Worm (Caenorhabditis elegans): ENCODE data around the gene clp-7.
A peak's percentile ranks its signal among the peaks of the same experiment; 100 is the strongest.

Gene clp-7

ce11 chrIV:1445920-1446319 lies at the start of gene clp-7:
Gene clp-7 (minus strand): TSS chrIV:1445966.
- peak; percentile 22 for TF ChIP-seq hlh-1 (tag; optimal IDR thresholded peaks at IDR 0.05)
- TF ChIP-seq pha-4 (tag; optimal IDR thresholded peaks at IDR 0.05): no peak

DNA sequence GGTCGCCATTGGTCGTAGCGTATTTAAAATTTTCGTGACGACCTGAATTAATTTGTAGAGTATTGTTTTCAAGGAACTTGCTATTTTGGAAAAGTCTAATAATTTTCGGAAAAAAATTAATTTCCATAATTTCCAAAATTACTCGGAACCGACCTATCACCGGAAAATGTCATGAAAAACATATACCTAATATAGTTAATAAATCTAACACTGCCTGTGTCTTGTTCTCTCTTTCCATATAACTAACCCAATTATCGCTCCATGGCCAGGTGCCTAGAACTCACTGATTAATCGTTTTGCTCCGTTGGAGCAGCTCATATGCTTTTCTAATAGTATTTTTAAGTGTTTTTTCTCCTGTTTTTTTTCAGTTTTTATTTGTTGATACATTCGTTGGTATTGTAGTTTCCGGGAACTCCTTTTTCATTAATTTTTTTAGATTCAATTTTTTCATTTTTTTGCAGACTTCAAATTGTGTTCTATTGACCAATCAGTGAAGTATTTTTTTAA lies 39.3 kb upstream of the clp-7 start, which contains the start of gene Y77E11A.16:
TSS of gene Y77E11A.16 (plus strand) at position 457 of the 507 bp plus-strand sequence.
- no peak for TF ChIP-seq unc-62 (GFP tag; optimal IDR thresholded peaks at IDR 0.05)
- TF ChIP-seq cnd-1 (tag; optimal IDR thresholded peaks at IDR 0.05): no peak
- no peak for TF ChIP-seq ces-1 (GFP tag; optimal IDR thresholded peaks at IDR 0.05)
- TF ChIP-seq unc-120 (tag; optimal IDR thresholded peaks at IDR 0.05; ENCODE audit: poor library complexity, severe bottlenecking): no peak
- TF ChIP-seq sptf-1 (tag; optimal IDR thresholded peaks at IDR 0.05): no peak
- no peak for TF ChIP-seq hlh-1 (tag; optimal IDR thresholded peaks at IDR 0.05)
- TF ChIP-seq bed-3 (GFP tag; optimal IDR thresholded peaks at IDR 0.05): no peak
- TF ChIP-seq nhr-76 (tag; optimal IDR thresholded peaks at IDR 0.05): no peak
- no peak for TF ChIP-seq lin-13 (tag; optimal IDR thresholded peaks at IDR 0.05)
- TF ChIP-seq nhr-237 (tag; optimal IDR thresholded peaks at IDR 0.05): no peak
- TF ChIP-seq pha-4 (tag; optimal IDR thresholded peaks at IDR 0.05): no peak
- TF ChIP-seq drap-1 (GFP tag; optimal IDR thresholded peaks at IDR 0.05): no peak

DNA sequence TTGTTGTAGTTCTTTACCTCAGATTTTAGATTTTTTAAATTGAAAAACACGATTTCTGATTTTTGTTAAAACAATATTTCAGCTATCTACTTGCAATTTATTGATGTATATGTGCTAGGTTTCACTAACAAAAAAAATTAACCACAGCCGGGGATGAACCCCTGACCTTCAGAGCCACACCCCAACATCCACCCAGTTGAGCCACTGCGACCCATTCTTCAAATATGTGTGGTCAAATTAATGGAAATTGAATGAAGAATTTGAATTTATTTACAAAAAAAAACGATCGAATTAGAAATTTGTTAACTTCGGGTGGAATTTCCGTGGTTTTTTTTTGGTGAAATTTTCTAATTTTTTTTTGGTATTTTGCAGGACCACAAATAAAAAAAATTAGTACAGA lies 32.9 kb upstream of the clp-7 start:
- TF ChIP-seq elt-3 (tag; optimal IDR thresholded peaks at IDR 0.05): no peak
- no peak for TF ChIP-seq blmp-1 (tag; optimal IDR thresholded peaks at IDR 0.05)
- no peak for TF ChIP-seq ceh-39 (tag; optimal IDR thresholded peaks at IDR 0.05)
- no peak for TF ChIP-seq pha-4 (tag; optimal IDR thresholded peaks at IDR 0.05)
- TF ChIP-seq lin-13 (tag; optimal IDR thresholded peaks at IDR 0.05): no peak
- no peak for TF ChIP-seq mep-1 (tag; optimal IDR thresholded peaks at IDR 0.05)
- no peak for TF ChIP-seq nhr-76 (tag; optimal IDR thresholded peaks at IDR 0.05)
- TF ChIP-seq sptf-1 (tag; optimal IDR thresholded peaks at IDR 0.05): no peak
- TF ChIP-seq unc-62 (GFP tag; optimal IDR thresholded peaks at IDR 0.05): no peak
- no peak for TF ChIP-seq drap-1 (GFP tag; optimal IDR thresholded peaks at IDR 0.05)
- no peak for TF ChIP-seq zip-8 (tag; optimal IDR thresholded peaks at IDR 0.05)
- TF ChIP-seq ceh-83 (GFP tag; optimal IDR thresholded peaks at IDR 0.05): no peak
- TF ChIP-seq ces-1 (GFP tag; optimal IDR thresholded peaks at IDR 0.05): no peak
- TF ChIP-seq nhr-12 (tag; optimal IDR thresholded peaks at IDR 0.05): no peak
- no peak for TF ChIP-seq snpc-4 (tag; optimal IDR thresholded peaks at IDR 0.05)
- no peak for TF ChIP-seq M03D4.4 (tag; optimal IDR thresholded peaks at IDR 0.05)
- no peak for TF ChIP-seq lsy-2 (tag; optimal IDR thresholded peaks at IDR 0.05)
- TF ChIP-seq unc-39 (tag; optimal IDR thresholded peaks at IDR 0.05): no peak
- no peak for TF ChIP-seq sem-2 (GFP tag; optimal IDR thresholded peaks at IDR 0.05)

DNA sequence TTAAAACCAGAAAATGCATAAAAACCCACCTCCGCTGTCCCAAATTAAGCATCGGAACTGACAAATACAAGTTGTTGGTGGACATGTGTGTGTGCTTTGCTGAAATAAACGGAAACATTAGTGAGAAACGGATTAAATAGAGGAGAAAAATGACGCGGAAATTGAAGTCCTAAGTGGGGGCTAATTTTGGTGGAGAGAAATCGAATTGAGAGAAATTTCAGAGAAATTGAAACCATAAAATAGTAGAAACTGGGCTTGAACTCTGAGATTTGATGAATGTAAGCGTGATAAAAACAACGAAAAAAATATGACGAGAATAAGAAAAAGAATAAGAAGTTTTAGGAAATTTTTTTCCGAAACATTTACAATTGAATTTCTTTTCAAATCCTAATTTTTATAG lies 29.2 kb upstream of the clp-7 start, which contains the start of gene Y77E11A.12:
TSS of gene Y77E11A.12 (minus strand) at position 101 of the 400 bp plus-strand sequence.
- TF ChIP-seq drap-1 (GFP tag; optimal IDR thresholded peaks at IDR 0.05) (no peak), elt-3 (tag; optimal IDR thresholded peaks at IDR 0.05) (no peak), ham-2 (GFP tag; optimal IDR thresholded peaks at IDR 0.05) (no peak), nhr-12 (tag; optimal IDR thresholded peaks at IDR 0.05) (no peak), ceh-39 (tag; optimal IDR thresholded peaks at IDR 0.05) (no peak), nhr-28 (tag; optimal IDR thresholded peaks at IDR 0.05) (no peak), nhr-2 (tag; optimal IDR thresholded peaks at IDR 0.05) (no peak), ztf-11 (tag; optimal IDR thresholded peaks at IDR 0.05) (no peak), ceh-83 (GFP tag; optimal IDR thresholded peaks at IDR 0.05) (no peak), mls-2 (tag; optimal IDR thresholded peaks at IDR 0.05) (no peak), nhr-237 (tag; optimal IDR thresholded peaks at IDR 0.05) (no peak), mep-1 (tag; optimal IDR thresholded peaks at IDR 0.05) (no peak), mab-5 (tag; optimal IDR thresholded peaks at IDR 0.05) (no peak)

ce11 chrIV:1472145-1472544 lies 26.4 kb upstream of the clp-7 start:
- TF ChIP-seq mep-1 (tag; optimal IDR thresholded peaks at IDR 0.05) (no peak), zip-8 (tag; optimal IDR thresholded peaks at IDR 0.05) (no peak), flh-1 (GFP tag; optimal IDR thresholded peaks at IDR 0.05) (no peak), cnd-1 (tag; optimal IDR thresholded peaks at IDR 0.05) (no peak)

DNA sequence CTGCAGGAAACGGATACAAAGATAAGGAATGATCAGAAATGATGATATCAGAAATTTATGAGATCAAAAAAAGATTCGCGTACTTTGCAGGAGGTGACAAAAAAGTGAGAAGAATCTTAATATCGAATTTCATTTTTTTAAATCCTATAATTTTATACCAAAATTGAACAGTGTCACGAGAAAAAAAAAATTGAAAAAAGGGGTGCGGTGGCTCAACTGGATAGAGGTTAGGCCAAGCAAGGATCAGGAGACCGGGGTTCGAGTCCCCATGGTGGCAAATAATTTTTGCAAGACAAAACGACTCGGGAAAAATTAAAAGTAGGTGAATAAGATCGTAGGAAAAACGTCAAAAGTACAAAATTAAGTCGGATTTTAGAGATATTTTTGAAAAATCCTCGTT lies 24.6 kb upstream of the clp-7 start:
- no peak for TF ChIP-seq ztf-11 (tag; optimal IDR thresholded peaks at IDR 0.05)
- TF ChIP-seq lin-32 (GFP tag; optimal IDR thresholded peaks at IDR 0.05): no peak
- no peak for TF ChIP-seq sem-2 (GFP tag; optimal IDR thresholded peaks at IDR 0.05)
- no peak for TF ChIP-seq lsy-2 (tag; optimal IDR thresholded peaks at IDR 0.05)
- no peak for TF ChIP-seq mab-5 (tag; optimal IDR thresholded peaks at IDR 0.05)
- no peak for TF ChIP-seq nhr-12 (tag; optimal IDR thresholded peaks at IDR 0.05)
- no peak for TF ChIP-seq unc-62 (GFP tag; optimal IDR thresholded peaks at IDR 0.05)
- no peak for TF ChIP-seq pha-4 (tag; optimal IDR thresholded peaks at IDR 0.05)
- TF ChIP-seq mls-2 (tag; optimal IDR thresholded peaks at IDR 0.05): no peak
- no peak for TF ChIP-seq zip-8 (tag; optimal IDR thresholded peaks at IDR 0.05)
- TF ChIP-seq flh-1 (GFP tag; optimal IDR thresholded peaks at IDR 0.05): no peak
- no peak for TF ChIP-seq nhr-28 (tag; optimal IDR thresholded peaks at IDR 0.05)
- TF ChIP-seq nhr-76 (tag; optimal IDR thresholded peaks at IDR 0.05): no peak
- no peak for TF ChIP-seq lin-13 (tag; optimal IDR thresholded peaks at IDR 0.05)
- no peak for TF ChIP-seq elt-3 (tag; optimal IDR thresholded peaks at IDR 0.05)
